Worm (Caenorhabditis elegans) whole organism, late embryonic: ENCODE results near the gene F58F12.1.

Experiments used
- C38D4.7 ChIP-seq: fragments of 200-800 bp; sonication (Bioruptor generic); optimal IDR thresholded peaks from 2 replicates; lab custom pipeline; 2018; ENCODE audit warnings: mild to moderate bottlenecking, missing genetic modification characterization, moderate library complexity, missing compliant biosample characterization
- F13H6.1 ChIP-seq: sonication (generic microtip); optimal IDR thresholded peaks from 2 replicates; lab custom pipeline; 2016; ENCODE audit warnings: missing genetic modification characterization, missing compliant biosample characterization
- K09A11.1 ChIP-seq: sonication (generic microtip); optimal IDR thresholded peaks from 2 replicates; lab custom pipeline; 2017; ENCODE audit warnings: antibody characterized with exemption, mild to moderate bottlenecking, missing genetic modification characterization, missing compliant biosample characterization; ENCODE audit not compliant: insufficient read depth
- T23F11.4 ChIP-seq: fragments of 200-800 bp; sonication (Bioruptor generic); optimal IDR thresholded peaks from 2 replicates; lab custom pipeline; 2018; ENCODE audit warnings: mild to moderate bottlenecking, missing genetic modification characterization, missing compliant biosample characterization
- ceh-19 ChIP-seq: fragments of 200-800 bp; sonication (Bioruptor generic); optimal IDR thresholded peaks from 2 replicates; lab custom pipeline; 2018; ENCODE audit warnings: mild to moderate bottlenecking, missing genetic modification characterization, missing compliant biosample characterization
- ceh-2 ChIP-seq: sonication (generic microtip); optimal IDR thresholded peaks from 2 replicates; lab custom pipeline; 2016; ENCODE audit warnings: missing genotype, missing genetic modification characterization, missing compliant biosample characterization
- ceh-45 ChIP-seq: fragments of 200-800 bp; sonication (Bioruptor generic); IDR thresholded peaks from 2 replicates; pipeline ENCODE4 v1.3.6; 2022; ENCODE audit warnings: missing genetic modification reagents, missing genetic modification characterization, missing compliant biosample characterization
- ceh-48 ChIP-seq: sonication (generic microtip); optimal IDR thresholded peaks from 2 replicates; lab custom pipeline; 2016; ENCODE audit warnings: missing genetic modification characterization, inconsistent platforms, missing compliant biosample characterization
- ceh-6 ChIP-seq: fragments of 200-800 bp; sonication (Bioruptor generic); optimal IDR thresholded peaks from 2 replicates; lab custom pipeline; 2018; ENCODE audit warnings: mild to moderate bottlenecking, missing genetic modification characterization, missing compliant biosample characterization
- ceh-9 ChIP-seq: sonication (generic microtip); optimal IDR thresholded peaks from 2 replicates; lab custom pipeline; 2016; ENCODE audit warnings: mild to moderate bottlenecking, missing genetic modification characterization, inconsistent platforms, missing compliant biosample characterization
- dve-1 ChIP-seq: sonication (generic microtip); optimal IDR thresholded peaks from 2 replicates; lab custom pipeline; 2017; ENCODE audit warnings: antibody characterized with exemption, mild to moderate bottlenecking, missing genetic modification characterization, missing compliant biosample characterization
- eyg-1 ChIP-seq: sonication (generic microtip); optimal IDR thresholded peaks from 2 replicates; lab custom pipeline; 2016; ENCODE audit warnings: missing genotype, missing genetic modification characterization, missing compliant biosample characterization
- fkh-10 ChIP-seq: fragments of 150-350 bp; optimal IDR thresholded peaks from 2 replicates; lab custom pipeline; 2014; ENCODE audit warnings: missing biosample characterization, missing genetic modification reagents, missing genetic modification characterization
- hlh-6 ChIP-seq: sonication (generic microtip); optimal IDR thresholded peaks from 2 replicates; lab custom pipeline; 2016; ENCODE audit warnings: missing genotype, missing genetic modification characterization, missing compliant biosample characterization
- hlh-8 ChIP-seq: sonication (generic microtip); optimal IDR thresholded peaks from 2 replicates; lab custom pipeline; 2016; ENCODE audit warnings: missing genotype, missing genetic modification characterization, missing compliant biosample characterization
- npax-4 ChIP-seq: sonication (generic microtip); optimal IDR thresholded peaks from 2 replicates; lab custom pipeline; 2016; ENCODE audit warnings: missing genetic modification characterization, missing compliant biosample characterization
- odd-2 ChIP-seq: sonication (generic microtip); optimal IDR thresholded peaks from 2 replicates; lab custom pipeline; 2017; ENCODE audit warnings: antibody characterized with exemption, mild to moderate bottlenecking, missing genetic modification characterization, missing compliant biosample characterization
- pat-9 ChIP-seq: fragments of 200-800 bp; sonication (Bioruptor generic); optimal IDR thresholded peaks from 2 replicates; lab custom pipeline; 2018; ENCODE audit warnings: mild to moderate bottlenecking, missing genetic modification characterization, moderate library complexity, missing compliant biosample characterization
- pha-2 ChIP-seq: sonication (generic microtip); optimal IDR thresholded peaks from 2 replicates; lab custom pipeline; 2017; ENCODE audit warnings: mild to moderate bottlenecking, missing genetic modification characterization, missing compliant biosample characterization
- pqm-1 ChIP-seq: sonication (generic microtip); optimal IDR thresholded peaks from 2 replicates; lab custom pipeline; 2016; ENCODE audit warnings: missing genetic modification characterization, missing compliant biosample characterization
- sdc-2 ChIP-seq: sonication (generic microtip); optimal IDR thresholded peaks from 2 replicates; lab custom pipeline; 2016; ENCODE audit warnings: missing genotype, missing genetic modification characterization, missing compliant biosample characterization
- sox-4 ChIP-seq: sonication (generic microtip); optimal IDR thresholded peaks from 2 replicates; lab custom pipeline; 2017; ENCODE audit warnings: mild to moderate bottlenecking, missing genetic modification characterization, inconsistent platforms, missing compliant biosample characterization
- tbx-7 ChIP-seq: sonication (generic microtip); optimal IDR thresholded peaks from 2 replicates; lab custom pipeline; 2016; ENCODE audit warnings: missing genotype, missing genetic modification characterization, missing compliant biosample characterization
- unc-86 ChIP-seq: sonication (generic microtip); optimal IDR thresholded peaks from 2 replicates; lab custom pipeline; 2016; ENCODE audit warnings: missing genetic modification characterization, missing compliant biosample characterization
- ztf-16 ChIP-seq: sonication (generic microtip); optimal IDR thresholded peaks from 2 replicates; lab custom pipeline; 2017; ENCODE audit warnings: missing genetic modification characterization, missing compliant biosample characterization

F58F12.1 gene

DNA sequence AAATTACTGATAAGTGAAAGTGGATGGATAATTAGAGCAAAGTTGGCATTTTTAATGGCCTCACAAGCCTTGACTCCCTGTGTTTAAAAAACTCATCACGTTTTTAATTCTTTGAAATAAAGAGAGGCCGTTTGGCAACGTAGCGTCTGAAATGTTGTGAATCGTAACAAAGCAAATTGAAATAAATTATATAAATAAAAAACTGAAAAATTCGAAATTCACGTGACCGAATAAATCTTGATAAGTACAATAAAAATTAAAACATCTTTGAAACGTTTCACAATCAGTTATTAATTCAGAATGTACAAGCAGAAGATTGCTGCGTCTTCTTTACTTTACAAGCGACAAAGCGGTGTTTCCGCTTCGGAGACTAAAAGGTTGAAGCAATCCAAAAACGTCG is 39.4 kb downstream of the F58F12.1 start, which contains the start of gene K03H9.3:
Gene K03H9.3, plus strand, starts transcription at position 301 of the 400 bp plus-strand sequence.
- TF ChIP-seq unc-86 = no peak
- TF ChIP-seq dve-1 (tag; lab: Kevin White, UChicago) = no peak
- no peak for TF ChIP-seq F13H6.1
- no peak for TF ChIP-seq T23F11.4
- no peak for TF ChIP-seq npax-4 (tag; lab: Kevin White, UChicago)
- TF ChIP-seq sdc-2 = no peak
- no peak for TF ChIP-seq ztf-16
- no peak for TF ChIP-seq eyg-1 (tag; lab: Kevin White, UChicago)
- TF ChIP-seq hlh-8 = no peak
- TF ChIP-seq ceh-19 = no peak
- TF ChIP-seq fkh-10 (GFP tag; lab: Kevin White, UChicago) = no peak
- TF ChIP-seq sox-4 (tag; lab: Kevin White, UChicago) = no peak
- no peak for TF ChIP-seq odd-2 (tag; lab: Kevin White, UChicago)
- TF ChIP-seq hlh-6 (tag; lab: Kevin White, UChicago) = no peak
- TF ChIP-seq tbx-7 = no peak
- TF ChIP-seq ceh-2 (tag; lab: Kevin White, UChicago) = no peak
- no peak for TF ChIP-seq C38D4.7 (GFP tag; lab: Kevin White, UChicago)
- no peak for TF ChIP-seq ceh-48 (tag; lab: Kevin White, UChicago)
- no peak for TF ChIP-seq ceh-45
- no peak for TF ChIP-seq pha-2

DNA sequence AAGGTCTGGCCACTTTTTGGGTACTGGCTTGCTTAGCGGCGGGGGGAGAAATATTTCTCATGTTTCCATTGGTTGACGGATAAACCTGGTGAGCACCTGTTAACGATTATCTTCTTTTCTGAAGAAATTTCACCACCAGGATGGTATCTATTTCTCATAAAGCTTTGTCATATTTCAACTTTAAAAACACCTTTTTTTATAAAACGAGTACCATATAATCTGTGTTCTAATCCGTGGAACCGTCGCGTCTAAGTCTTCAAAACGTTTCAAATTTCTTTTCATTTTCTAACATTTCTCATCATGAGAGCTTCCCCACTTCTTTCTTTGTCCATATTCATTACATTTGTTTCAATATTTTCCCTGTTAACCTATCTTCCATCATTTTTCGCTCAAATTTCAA is 42.5 kb downstream of the F58F12.1 start, which contains the start of gene col-75:
Gene col-75, plus strand, starts transcription at position 301 of the 400 bp plus-strand sequence.
- no peak for TF ChIP-seq odd-2 (tag; lab: Kevin White, UChicago)
- no peak for TF ChIP-seq ceh-6
- TF ChIP-seq ceh-9 (tag; lab: Kevin White, UChicago) = no peak
- no peak for TF ChIP-seq pat-9 (tag; lab: Kevin White, UChicago)
- no peak for TF ChIP-seq ceh-45
- no peak for TF ChIP-seq hlh-6 (tag; lab: Kevin White, UChicago)
- TF ChIP-seq pqm-1 = no peak
- TF ChIP-seq K09A11.1 (tag; lab: Kevin White, UChicago) = no peak
